Fruit fly (Drosophila melanogaster): ENCODE results near the gene Fur1.

Fur1 gene

DNA sequence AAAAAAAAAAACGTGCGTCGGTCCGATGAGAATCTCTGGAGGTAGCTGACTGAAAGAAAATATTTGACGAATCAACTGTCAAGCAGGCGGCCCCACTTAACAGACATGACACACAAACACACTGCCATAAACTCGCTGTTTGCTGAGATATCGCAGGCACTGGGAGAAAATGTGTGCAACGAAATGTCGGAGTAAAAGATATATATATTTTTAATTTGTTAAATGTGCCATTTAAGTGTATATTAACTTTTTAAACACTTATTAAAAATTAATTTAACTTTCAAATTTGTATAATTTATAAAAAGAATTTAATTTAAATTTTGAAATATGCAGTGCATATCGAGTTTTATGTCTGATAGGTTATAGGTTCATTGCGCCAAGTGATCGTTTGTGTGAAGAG lies 16.3 kb upstream of the Fur1 start (continued):
- TF ChIP-seq dm (GFP tag; optimal IDR thresholded peaks at IDR 0.05), result no peak
- peak; percentile 56; the same call in 1 of the 2 replicates for TF ChIP-seq CG17328 (GFP tag; IDR thresholded peaks at IDR 0.05)
- no peak for TF ChIP-seq CHES-1-like (GFP tag; optimal IDR thresholded peaks at IDR 0.05)
- peak; percentile 71 for TF ChIP-seq CG15696 (tag; optimal IDR thresholded peaks at IDR 0.05)
- TF ChIP-seq CG17612 (GFP tag; IDR thresholded peaks at IDR 0.05), result no peak
- TF ChIP-seq CG16779 (GFP tag; IDR thresholded peaks at IDR 0.05), result no peak
- TF ChIP-seq dan (GFP tag; IDR thresholded peaks at IDR 0.05), result no peak
- TF ChIP-seq CG11093 (GFP tag; IDR thresholded peaks at IDR 0.05), result no peak
- no peak for TF ChIP-seq Poxn (GFP tag; IDR thresholded peaks at IDR 0.05)
- no peak for TF ChIP-seq prd (optimal IDR thresholded peaks at IDR 0.05)
- TF ChIP-seq prd (GFP tag; IDR thresholded peaks at IDR 0.05), result peak; percentile 74
- TF ChIP-seq klu (GFP tag; IDR thresholded peaks at IDR 0.05), result 0 out of 2 replicates have a peak, but pooled peaks have one; percentile 26
- no peak for TF ChIP-seq CG11398 (GFP tag; optimal IDR thresholded peaks at IDR 0.05)
- no peak for TF ChIP-seq ems (GFP tag; optimal IDR thresholded peaks at IDR 0.05)
- TF ChIP-seq stc (GFP tag; IDR thresholded peaks at IDR 0.05), result peak; percentile 59
- TF ChIP-seq CG13296 (GFP tag; optimal IDR thresholded peaks at IDR 0.05), result peak; percentile 61
- peak; percentile 61 for TF ChIP-seq CG7556 (GFP tag; optimal IDR thresholded peaks at IDR 0.05)
- TF ChIP-seq CTCF (GFP tag; optimal IDR thresholded peaks at IDR 0.05), result no peak
- no peak for TF ChIP-seq aop (GFP tag; IDR thresholded peaks at IDR 0.05)
- TF ChIP-seq ham (GFP tag; IDR thresholded peaks at IDR 0.05), result no peak
- no peak for TF ChIP-seq gro (GFP tag; optimal IDR thresholded peaks at IDR 0.05)
- no peak for TF ChIP-seq CG6791 (GFP tag; IDR thresholded peaks at IDR 0.05; ENCODE audit: partially characterized antibody)
- TF ChIP-seq CG30020 (tag; optimal IDR thresholded peaks at IDR 0.05), result no peak
- TF ChIP-seq stwl (tag; optimal IDR thresholded peaks at IDR 0.05), result peak; percentile 0
- no peak for TF ChIP-seq Opbp (GFP tag; IDR thresholded peaks at IDR 0.05; ENCODE audit: partially characterized antibody)
- no peak for TF ChIP-seq ERR (GFP tag; optimal IDR thresholded peaks at IDR 0.05)
- no peak for TF ChIP-seq CG5180 (GFP tag; optimal IDR thresholded peaks at IDR 0.05)
- no peak for TF ChIP-seq CG10366 (GFP tag; IDR thresholded peaks at IDR 0.05)
- peak; percentile 48 for TF ChIP-seq grau (tag; optimal IDR thresholded peaks at IDR 0.05)
- no peak for TF ChIP-seq Bgb (GFP tag; IDR thresholded peaks at IDR 0.05; ENCODE audit: partially characterized antibody)
- no peak for TF ChIP-seq schlank (tag; optimal IDR thresholded peaks at IDR 0.05)
- no peak for TF ChIP-seq Tbp (GFP tag; optimal IDR thresholded peaks at IDR 0.05)
- TF ChIP-seq CG34224 (GFP tag; IDR thresholded peaks at IDR 0.05; ENCODE audit: partially characterized antibody), result no peak
- peak; percentile 58 for TF ChIP-seq BtbVII (GFP tag; optimal IDR thresholded peaks at IDR 0.05)
- no peak for TF ChIP-seq abd-A (tag; optimal IDR thresholded peaks at IDR 0.05)
- TF ChIP-seq gsb-n (tag; optimal IDR thresholded peaks at IDR 0.05), result peak; percentile 55
- no peak for TF ChIP-seq zfh2 (GFP tag; optimal IDR thresholded peaks at IDR 0.05)
- peak; percentile 53 for TF ChIP-seq onecut (GFP tag; IDR thresholded peaks at IDR 0.05)
- peak; percentile 45; the same call in 1 of the 2 replicates for TF ChIP-seq E2f1 (GFP tag; IDR thresholded peaks at IDR 0.05)
- no peak for TF ChIP-seq pfk (GFP tag; optimal IDR thresholded peaks at IDR 0.05)
- TF ChIP-seq jing (GFP tag; optimal IDR thresholded peaks at IDR 0.05), result no peak
- TF ChIP-seq CG32767 (GFP tag; IDR thresholded peaks at IDR 0.05), result no peak
- TF ChIP-seq p53 (GFP tag; optimal IDR thresholded peaks at IDR 0.05), result no peak
- no peak for TF ChIP-seq mam (GFP tag; optimal IDR thresholded peaks at IDR 0.05)
- no peak for TF ChIP-seq CG13123 (GFP tag; optimal IDR thresholded peaks at IDR 0.05)
- TF ChIP-seq Asciz (GFP tag; optimal IDR thresholded peaks at IDR 0.05), result peak; percentile 67
- no peak for TF ChIP-seq Mrtf (GFP tag; IDR thresholded peaks at IDR 0.05)
- TF ChIP-seq ap (GFP tag; IDR thresholded peaks at IDR 0.05), result no peak
- no peak for TF ChIP-seq Dip3 (GFP tag; optimal IDR thresholded peaks at IDR 0.05)
- TF ChIP-seq CG17568 (GFP tag; optimal IDR thresholded peaks at IDR 0.05), result no peak
- no peak for TF ChIP-seq B-H2 (GFP tag; optimal IDR thresholded peaks at IDR 0.05)
- TF ChIP-seq jigr1 (GFP tag; IDR thresholded peaks at IDR 0.05), result no peak
- TF ChIP-seq Sin3A (optimal IDR thresholded peaks at IDR 0.05), result no peak
- TF ChIP-seq Atf-2 (GFP tag; optimal IDR thresholded peaks at IDR 0.05), result no peak
